Worm (Caenorhabditis elegans): Measurements from ENCODE around the gene F49C5.16.

ce11 chrII:12573541-12573940 is 25.9 kb downstream of the F49C5.16 start, which contains the start of gene Y38E10A.2:
- TF ChIP-seq him-1 (tag; optimal IDR thresholded peaks at IDR 0.05) (no peak), dao-5 (tag; optimal IDR thresholded peaks at IDR 0.05) (no peak)

Measured in whole organism, L4/young adult.